Fruit fly (Drosophila melanogaster) whole organism, embryonic: Measurements from ENCODE around the gene r2d2.

Experiments used
- Bdp1 ChIP-seq: fragments of 200-800 bp; sonication (Bioruptor generic); optimal IDR thresholded peaks from 3 replicates; lab custom pipeline; 2016; ENCODE audit warnings: missing biosample characterization, missing genetic modification characterization
- Bteb2 ChIP-seq: fragments of 200-800 bp; sonication (Bioruptor generic); optimal IDR thresholded peaks from 2 replicates; lab custom pipeline; 2016; ENCODE audit warnings: missing biosample characterization, missing genetic modification characterization
- CG10979 ChIP-seq: fragments of 200-800 bp; sonication (Bioruptor generic); optimal IDR thresholded peaks from 2 replicates; lab custom pipeline; 2018; ENCODE audit warnings: missing biosample characterization, mild to moderate bottlenecking, missing genetic modification characterization, moderate library complexity
- CG11247 ChIP-seq: fragments of 200-800 bp; sonication (Bioruptor generic); IDR thresholded peaks from 2 replicates; pipeline ENCODE4 v1.3.6; 2022; ENCODE audit warnings: missing biosample characterization, missing genetic modification characterization
- CG11456 ChIP-seq: fragments of 200-800 bp; sonication (Bioruptor generic); IDR thresholded peaks from 3 replicates; pipeline ENCODE4 v1.3.6; 2022; ENCODE audit warnings: missing biosample characterization, missing genetic modification characterization
- CG11560 ChIP-seq: fragments of 200-800 bp; sonication (Bioruptor generic); IDR thresholded peaks from 3 replicates; pipeline ENCODE4 v1.3.6; 2022; ENCODE audit warnings: missing biosample characterization, missing genetic modification characterization
- CG13296 ChIP-seq: fragments of 200-800 bp; sonication (Bioruptor generic); optimal IDR thresholded peaks from 3 replicates; lab custom pipeline; 2018; ENCODE audit warnings: missing biosample characterization, mild to moderate bottlenecking, missing genetic modification characterization
- CG14050 ChIP-seq: fragments of 200-800 bp; sonication (Bioruptor generic); IDR thresholded peaks from 3 replicates; pipeline ENCODE4 v1.3.6; 2022; ENCODE audit warnings: missing biosample characterization, missing genetic modification characterization
- CG15011 ChIP-seq: fragments of 200-800 bp; sonication (Bioruptor generic); optimal IDR thresholded peaks from 3 replicates; lab custom pipeline; 2018; ENCODE audit warnings: missing biosample characterization, mild to moderate bottlenecking, missing genetic modification characterization
- CG15514 ChIP-seq: fragments of 200-800 bp; sonication (Bioruptor generic); optimal IDR thresholded peaks from 3 replicates; lab custom pipeline; 2017; ENCODE audit warnings: missing biosample characterization, missing genetic modification characterization, mild to moderate bottlenecking, moderate library complexity, missing genetic modification reagents
- CG17568 ChIP-seq: fragments of 200-800 bp; sonication (Bioruptor generic); optimal IDR thresholded peaks from 2 replicates; lab custom pipeline; 2018; ENCODE audit warnings: missing biosample characterization, mild to moderate bottlenecking, missing genetic modification characterization, moderate library complexity
- CG17612 ChIP-seq: fragments of 200-800 bp; sonication (Bioruptor generic); IDR thresholded peaks from 2 replicates; pipeline ENCODE4 v1.3.6; 2022; ENCODE audit warnings: missing biosample characterization, missing genetic modification characterization
- CG18262 ChIP-seq: fragments of 200-800 bp; optimal IDR thresholded peaks from 3 replicates; lab custom pipeline; 2019; ENCODE audit warnings: missing biosample characterization, mild to moderate bottlenecking, missing genetic modification characterization, moderate library complexity
- CG18599 ChIP-seq: fragments of 200-800 bp; sonication (Bioruptor generic); optimal IDR thresholded peaks from 3 replicates; lab custom pipeline; 2017; ENCODE audit warnings: missing biosample characterization, missing genetic modification characterization, mild to moderate bottlenecking, moderate library complexity, missing genetic modification reagents
- CG34224 ChIP-seq: fragments of 200-800 bp; sonication (Bioruptor generic); IDR thresholded peaks from 3 replicates; pipeline ENCODE4 v1.3.6; 2022; ENCODE audit warnings: missing biosample characterization, missing genetic modification characterization; ENCODE audit not compliant: partially characterized antibody
- CG5245 ChIP-seq: fragments of 200-800 bp; sonication (Bioruptor generic); optimal IDR thresholded peaks from 3 replicates; lab custom pipeline; 2016; ENCODE audit warnings: missing biosample characterization, missing genetic modification characterization
- CG6689 ChIP-seq: fragments of 200-800 bp; sonication (Bioruptor generic); IDR thresholded peaks from 2 replicates; pipeline ENCODE4 v1.3.6; 2022; ENCODE audit warnings: missing biosample characterization, missing genetic modification characterization
- CG7271 ChIP-seq: fragments of 200-800 bp; sonication (Bioruptor generic); optimal IDR thresholded peaks from 2 replicates; lab custom pipeline; 2018; ENCODE audit warnings: missing biosample characterization, mild to moderate bottlenecking, missing genetic modification characterization, moderate library complexity
- CG9609 ChIP-seq: fragments of 200-800 bp; sonication (Bioruptor generic); optimal IDR thresholded peaks from 3 replicates; lab custom pipeline; 2016; ENCODE audit warnings: missing biosample characterization, missing genetic modification characterization
- Dref ChIP-seq: fragments of 200-800 bp; sonication (Bioruptor generic); IDR thresholded peaks from 2 replicates; pipeline ENCODE4 v1.3.6; 2022; ENCODE audit warnings: missing biosample characterization, missing genetic modification characterization
- Fer2 ChIP-seq: fragments of 200-800 bp; sonication (Bioruptor generic); optimal IDR thresholded peaks from 2 replicates; lab custom pipeline; 2018; ENCODE audit warnings: missing biosample characterization, mild to moderate bottlenecking, missing genetic modification characterization, moderate library complexity
- HLH54F ChIP-seq: fragments of 200-800 bp; sonication (Bioruptor generic); optimal IDR thresholded peaks from 3 replicates; lab custom pipeline; 2016; ENCODE audit warnings: missing biosample characterization, missing genetic modification characterization
- Hmr ChIP-seq: fragments of 200-800 bp; sonication (Bioruptor generic); optimal IDR thresholded peaks from 3 replicates; lab custom pipeline; 2017; ENCODE audit warnings: mild to moderate bottlenecking, missing biosample characterization, missing genetic modification reagents, missing genetic modification characterization
- Hr51 ChIP-seq, 2 experiments: fragments of 200-800 bp; sonication (Bioruptor generic); optimal IDR thresholded peaks; 2 replicates in 1 of 2; 3 replicates in 1 of 2; lab custom pipeline; 2016 to 2018; ENCODE audit warnings: missing biosample characterization in 2 of 2, missing genetic modification characterization in 2 of 2, mild to moderate bottlenecking in 1 of 2, moderate library complexity in 1 of 2
- Mad ChIP-seq: fragments of 200-800 bp; sonication (Bioruptor generic); optimal IDR thresholded peaks from 2 replicates; lab custom pipeline; 2016; ENCODE audit warnings: missing biosample characterization, missing genetic modification characterization
- Med ChIP-seq: fragments of 200-800 bp; sonication (Bioruptor generic); peaks from one replicate; lab custom pipeline; 2016; ENCODE audit warnings: missing biosample characterization, missing genetic modification characterization, mild to moderate bottlenecking, inconsistent platforms, moderate library complexity
- Optix ChIP-seq: fragments of 200-800 bp; sonication (Bioruptor generic); IDR thresholded peaks from 3 replicates; pipeline ENCODE4 v1.3.6; 2022; ENCODE audit warnings: missing biosample characterization, missing genetic modification characterization
- Rfx ChIP-seq: fragments of 200-800 bp; sonication (Bioruptor generic); IDR thresholded peaks from 2 replicates; pipeline ENCODE4 v1.3.6; 2022; ENCODE audit warnings: missing biosample characterization, missing genetic modification characterization
- Sin3A ChIP-seq: fragments of >200 bp; optimal IDR thresholded peaks from 2 replicates; lab custom pipeline; 2018
- aop ChIP-seq: fragments of 200-800 bp; sonication (Bioruptor generic); IDR thresholded peaks from 2 replicates; pipeline ENCODE4 v1.3.6; 2022; ENCODE audit warnings: missing biosample characterization, missing genetic modification characterization
- ase ChIP-seq: fragments of 200-800 bp; sonication (Bioruptor generic); IDR thresholded peaks from 3 replicates; pipeline ENCODE4 v1.3.6; 2022; ENCODE audit warnings: missing biosample characterization, missing genetic modification characterization
- ash1 ChIP-seq: fragments of 200-800 bp; sonication (Bioruptor generic); optimal IDR thresholded peaks from 2 replicates; lab custom pipeline; 2018; ENCODE audit warnings: missing biosample characterization, mild to moderate bottlenecking, missing genetic modification characterization
- bowl ChIP-seq: fragments of 200-800 bp; sonication (Bioruptor generic); IDR thresholded peaks from 2 replicates; pipeline ENCODE4 v1.3.6; 2022; ENCODE audit warnings: missing biosample characterization, missing genetic modification characterization
- br ChIP-seq: fragments of >200 bp; optimal IDR thresholded peaks from 2 replicates; lab custom pipeline; 2017
- caup ChIP-seq: fragments of 200-800 bp; sonication (Bioruptor generic); optimal IDR thresholded peaks from 3 replicates; lab custom pipeline; 2017; ENCODE audit warnings: missing biosample characterization, mild to moderate bottlenecking, missing genetic modification characterization, moderate library complexity; ENCODE audit not compliant: severe bottlenecking
- exex ChIP-seq: fragments of 200-800 bp; sonication (Bioruptor generic); optimal IDR thresholded peaks from 4 replicates; lab custom pipeline; 2018; ENCODE audit warnings: missing biosample characterization, mild to moderate bottlenecking, missing genetic modification characterization, moderate library complexity
- fd3F ChIP-seq: fragments of 200-800 bp; sonication (Bioruptor generic); optimal IDR thresholded peaks from 2 replicates; lab custom pipeline; 2018; ENCODE audit warnings: missing biosample characterization, mild to moderate bottlenecking, missing genetic modification characterization, moderate library complexity
- fd96Cb ChIP-seq: fragments of 200-800 bp; sonication (Bioruptor generic); optimal IDR thresholded peaks from 2 replicates; lab custom pipeline; 2018; ENCODE audit warnings: missing biosample characterization, mild to moderate bottlenecking, missing genetic modification characterization, moderate library complexity
- fru ChIP-seq: fragments of >200 bp; optimal IDR thresholded peaks from 2 replicates; lab custom pipeline; 2017
- hbn ChIP-seq: fragments of 200-800 bp; sonication (Bioruptor generic); IDR thresholded peaks from 2 replicates; pipeline ENCODE4 v1.3.6; 2022; ENCODE audit warnings: missing biosample characterization, missing genetic modification characterization; ENCODE audit not compliant: partially characterized antibody
- hkb ChIP-seq, 2 experiments: fragments of 200-800 bp in 1 of 2; fragments of >200 bp in 1 of 2; sonication (Bioruptor generic) in 1 of 2; IDR thresholded peaks in 1 of 2; optimal IDR thresholded peaks in 1 of 2; 2 replicates each; pipeline versions ENCODE4 v1.3.6 to Lab custom; 2017 to 2022; ENCODE audit warnings: missing biosample characterization in 1 of 2, missing genetic modification characterization in 1 of 2
- lab ChIP-seq: fragments of 200-800 bp; sonication (Bioruptor generic); optimal IDR thresholded peaks from 3 replicates; lab custom pipeline; 2017; ENCODE audit warnings: missing biosample characterization, missing genetic modification characterization, mild to moderate bottlenecking, moderate library complexity, missing genetic modification reagents
- sens ChIP-seq: fragments of 200-800 bp; sonication (Bioruptor generic); peaks from one replicate; lab custom pipeline; 2016; ENCODE audit warnings: missing biosample characterization, missing genetic modification characterization
- slbo ChIP-seq: fragments of 200-800 bp; sonication (Bioruptor generic); IDR thresholded peaks from 2 replicates; pipeline ENCODE4 v1.3.6; 2022; ENCODE audit warnings: missing biosample characterization, missing genetic modification characterization
- sna ChIP-seq: fragments of 200-800 bp; sonication (Bioruptor generic); IDR thresholded peaks from 2 replicates; pipeline ENCODE4 v1.3.6; 2022; ENCODE audit warnings: missing biosample characterization, missing genetic modification characterization; ENCODE audit not compliant: partially characterized antibody
- sr ChIP-seq: fragments of 200-800 bp; sonication (Bioruptor generic); IDR thresholded peaks from 3 replicates; pipeline ENCODE4 v1.3.6; 2022; ENCODE audit warnings: missing biosample characterization, missing genetic modification characterization
- twi ChIP-seq: fragments of 200-800 bp; optimal IDR thresholded peaks from 2 replicates; lab custom pipeline; 2019; ENCODE audit warnings: missing biosample characterization, mild to moderate bottlenecking, missing genetic modification characterization, moderate library complexity
- wor ChIP-seq: fragments of 200-800 bp; sonication (Bioruptor generic); IDR thresholded peaks from 2 replicates; pipeline ENCODE4 v1.3.6; 2022; ENCODE audit warnings: missing biosample characterization, missing genetic modification characterization

The r2d2 gene

DNA sequence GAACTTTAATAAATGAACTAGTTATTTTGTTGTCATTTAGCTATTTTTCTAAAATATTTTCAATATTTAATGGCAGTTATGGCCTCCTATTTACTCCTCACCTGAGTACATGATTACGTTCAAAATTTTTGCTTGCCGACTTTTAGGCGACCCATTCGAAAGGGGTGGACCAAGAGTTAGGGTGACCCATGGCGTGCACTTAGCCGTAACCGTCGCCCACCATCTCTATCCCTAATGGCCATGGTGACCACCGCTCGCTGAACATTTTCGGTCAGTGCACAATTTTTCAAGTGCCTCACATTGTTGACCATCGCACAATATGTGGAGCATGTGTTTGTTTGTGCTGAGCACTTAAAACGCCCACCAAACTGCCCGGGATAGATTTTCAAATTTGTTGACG is 28.1 kb upstream of the r2d2 start:
- TF ChIP-seq bowl, result 0 out of 2 replicates have a peak, but pooled peaks have one; percentile 36
- no peak for TF ChIP-seq Hr51 (GFP tag; optimal IDR thresholded peaks at IDR 0.05; lab: Kevin White, UChicago)
- TF ChIP-seq aop (GFP tag; lab: Robert Waterston, UW), result no peak
- TF ChIP-seq ash1 (GFP tag; lab: Kevin White, UChicago), result no peak
- TF ChIP-seq twi (tag; lab: Kevin White, UChicago), result peak; percentile 78
- TF ChIP-seq CG6689 (GFP tag; lab: Robert Waterston, UW), result 0 out of 2 replicates have a peak, but pooled peaks have one; percentile 7
- TF ChIP-seq fd96Cb, result no peak
- TF ChIP-seq CG18599 (GFP tag; lab: Kevin White, UChicago), result no peak
- TF ChIP-seq Bteb2 (GFP tag; lab: Kevin White, UChicago), result no peak
- 0 out of 3 replicates have a peak, but pooled peaks have one; percentile 22 for TF ChIP-seq CG11456 (GFP tag; lab: Robert Waterston, UW)
- TF ChIP-seq CG11560 (tag; lab: Robert Waterston, UW), result 0 out of 3 replicates have a peak, but pooled peaks have one; percentile 8
- peak; percentile 39 for TF ChIP-seq slbo (GFP tag; lab: Robert Waterston, UW)
- 0 out of 3 replicates have a peak, but pooled peaks have one; percentile 12 for TF ChIP-seq Optix (GFP tag; lab: Robert Waterston, UW)
- TF ChIP-seq ase, result peak; percentile 4; the same call in 1 of the 3 replicates
- 0 out of 3 replicates have a peak, but pooled peaks have one; percentile 33 for TF ChIP-seq sr (GFP tag; lab: Robert Waterston, UW)
- peak; percentile 5; the same call in 1 of the 2 replicates for TF ChIP-seq Rfx (GFP tag; lab: Robert Waterston, UW)
- TF ChIP-seq CG17568, result peak; percentile 60

- TF ChIP-seq CG9609 (no peak), Hmr (GFP tag; lab: Kevin White, UChicago) (no peak), Dref (GFP tag; lab: Robert Waterston, UW) (no peak), hkb (optimal IDR thresholded peaks at IDR 0.05; lab: Kevin White, UChicago) (no peak), hkb (GFP tag; IDR thresholded peaks at IDR 0.05; lab: Robert Waterston, UW) (no peak), HLH54F (GFP tag; lab: Kevin White, UChicago) (no peak), CG14050 (no peak), CG5245 (GFP tag; lab: Kevin White, UChicago) (no peak), CG17612 (GFP tag; lab: Robert Waterston, UW) (no peak), sens (GFP tag; lab: Kevin White, UChicago) (no peak), br (lab: Kevin White, UChicago) (no peak), CG10979 (tag; lab: Kevin White, UChicago) (no peak), Med (GFP tag; lab: Kevin White, UChicago) (no peak), wor (GFP tag; lab: Robert Waterston, UW) (no peak), fru (no peak), Mad (GFP tag; lab: Kevin White, UChicago) (no peak), CG34224 (GFP tag; lab: Robert Waterston, UW) (no peak), CG18262 (tag; lab: Kevin White, UChicago) (no peak)
These were observed 24.7 kb upstream of the r2d2 start for dm6 chr2L:7775260-7775659.

DNA sequence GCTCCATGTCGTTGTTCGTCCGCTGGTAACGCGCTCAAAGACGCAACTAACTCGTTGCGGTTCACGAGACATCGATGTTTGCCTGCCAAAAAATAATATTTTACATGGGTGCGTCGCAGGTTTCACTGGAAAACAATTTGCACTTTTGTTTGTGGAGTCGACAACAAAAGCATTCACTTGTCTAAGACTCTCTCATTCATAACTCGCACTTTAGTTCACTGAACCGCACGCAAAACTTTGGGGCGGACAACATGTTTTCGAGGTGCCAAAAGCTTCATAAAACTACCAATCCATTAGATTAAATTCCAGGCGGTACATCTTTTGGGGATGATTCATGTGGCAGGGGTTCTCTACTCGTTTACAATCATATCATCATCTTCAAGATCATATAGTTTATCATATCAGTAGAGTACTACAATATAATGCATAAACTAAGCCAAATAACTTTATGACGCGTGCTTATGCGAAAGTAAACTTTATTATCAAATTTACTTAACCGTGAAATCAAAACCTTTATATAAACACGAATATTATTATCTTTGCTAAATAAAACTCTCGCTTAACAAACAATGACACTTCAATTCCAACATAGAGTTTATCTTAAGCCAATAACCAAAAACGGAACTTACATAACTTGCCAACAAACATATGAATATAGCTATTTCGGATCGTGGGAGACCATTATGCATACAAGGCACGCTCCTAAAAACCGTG is 21.8 kb upstream of the r2d2 start, which contains the start of gene CG7179:
CG7179 (minus strand) TSS at position 51 of the 714 bp plus-strand sequence.
- TF ChIP-seq sna (GFP tag; lab: Robert Waterston, UW) (no peak), CG15011 (GFP tag; lab: Kevin White, UChicago) (peak; percentile 33), caup (GFP tag; lab: Kevin White, UChicago) (peak; percentile 27), fd3F (GFP tag; lab: Kevin White, UChicago) (peak; percentile 18), Sin3A (lab: Kevin White, UChicago) (no peak), CG7271 (tag; lab: Kevin White, UChicago) (no peak), hbn (no peak), CG15514 (GFP tag; lab: Kevin White, UChicago) (peak; percentile 17), hkb (optimal IDR thresholded peaks at IDR 0.05; lab: Kevin White, UChicago) (no peak), hkb (GFP tag; IDR thresholded peaks at IDR 0.05; lab: Robert Waterston, UW) (0 out of 2 replicates have a peak, but pooled peaks have one; percentile 29), Fer2 (tag; lab: Kevin White, UChicago) (peak; percentile 30), CG13296 (GFP tag; lab: Kevin White, UChicago) (peak; percentile 64), lab (GFP tag; lab: Kevin White, UChicago) (peak; percentile 61), exex (tag; lab: Kevin White, UChicago) (peak; percentile 28), CG11247 (no peak), Bdp1 (GFP tag; lab: Kevin White, UChicago) (no peak)
